Worm (Caenorhabditis elegans): Measurements from ENCODE around the gene F40F8.12.

The F40F8.12 gene

ce11 chrII:11129517-11129916 lies at the start of gene F40F8.12:
Gene F40F8.12, plus strand, starts transcription at chrII:11129817.
- TF ChIP-seq cog-1 (tag; optimal IDR thresholded peaks at IDR 0.05) = no peak
- no peak for TF ChIP-seq klf-2 (GFP tag; conservative IDR thresholded peaks at IDR 0.05)
- no peak for TF ChIP-seq med-1 (GFP tag; optimal IDR thresholded peaks at IDR 0.05; ENCODE audit: insufficient read depth)
- TF ChIP-seq flt-1 (GFP tag; IDR thresholded peaks at IDR 0.05) = no peak
- no peak for TF ChIP-seq T22C8.4 (GFP tag; IDR thresholded peaks at IDR 0.05)
- no peak for TF ChIP-seq ref-1 (GFP tag; conservative IDR thresholded peaks at IDR 0.05)
- no peak for TF ChIP-seq ztf-29 (GFP tag; IDR thresholded peaks at IDR 0.05)

ce11 chrII:11086770-11087169 lies 42.8 kb upstream of the F40F8.12 start:
- no peak for TF ChIP-seq ref-1 (GFP tag; conservative IDR thresholded peaks at IDR 0.05)
- no peak for TF ChIP-seq med-1 (GFP tag; optimal IDR thresholded peaks at IDR 0.05; ENCODE audit: insufficient read depth)
- no peak for TF ChIP-seq T22C8.4 (GFP tag; IDR thresholded peaks at IDR 0.05)
- TF ChIP-seq ztf-29 (GFP tag; IDR thresholded peaks at IDR 0.05) = no peak
- TF ChIP-seq ztf-23 (GFP tag; IDR thresholded peaks at IDR 0.05) = no peak
- no peak for TF ChIP-seq flt-1 (GFP tag; IDR thresholded peaks at IDR 0.05)
- no peak for TF ChIP-seq tab-1 (GFP tag; IDR thresholded peaks at IDR 0.05)
- TF ChIP-seq cog-1 (tag; optimal IDR thresholded peaks at IDR 0.05) = no peak

ce11 chrII:11088137-11088536 lies 41.5 kb upstream of the F40F8.12 start:
- TF ChIP-seq cog-1 (tag; optimal IDR thresholded peaks at IDR 0.05) = no peak
- TF ChIP-seq tab-1 (GFP tag; IDR thresholded peaks at IDR 0.05) = no peak
- no peak for TF ChIP-seq med-1 (GFP tag; optimal IDR thresholded peaks at IDR 0.05; ENCODE audit: insufficient read depth)
- no peak for TF ChIP-seq ref-1 (GFP tag; conservative IDR thresholded peaks at IDR 0.05)

- TF ChIP-seq ztf-23 (GFP tag; IDR thresholded peaks at IDR 0.05) (no peak), T22C8.4 (GFP tag; IDR thresholded peaks at IDR 0.05) (no peak)
These were observed 40.3 kb upstream of the F40F8.12 start, which contains the start of gene unc-53 for ce11 chrII:11089356-11089755. Gene unc-53, minus strand, starts transcription at chrII:11089456.

DNA sequence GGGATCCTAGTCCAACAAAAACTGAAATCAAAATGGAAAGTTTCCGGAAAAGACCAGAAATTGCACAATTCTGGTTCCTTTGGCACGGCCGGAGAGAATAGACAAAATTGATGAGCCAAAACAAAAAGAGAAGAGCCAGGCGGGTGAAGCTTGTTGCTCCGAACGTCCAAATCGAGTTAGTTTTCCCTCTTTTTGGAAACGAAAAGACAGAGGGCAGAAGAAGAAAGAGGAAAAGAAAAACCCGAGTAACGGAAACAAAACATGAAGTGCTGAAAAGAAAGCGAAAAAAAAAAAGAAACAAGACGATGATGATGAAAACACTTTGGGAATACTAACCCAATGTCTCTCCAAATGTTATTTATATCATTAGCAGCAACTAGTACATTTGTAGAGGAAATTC lies 38.0 kb upstream of the F40F8.12 start:
- TF ChIP-seq ref-1 (GFP tag; conservative IDR thresholded peaks at IDR 0.05) (no peak), klf-2 (GFP tag; conservative IDR thresholded peaks at IDR 0.05) (no peak), T22C8.4 (GFP tag; IDR thresholded peaks at IDR 0.05) (no peak), flt-1 (GFP tag; IDR thresholded peaks at IDR 0.05) (no peak), ztf-23 (GFP tag; IDR thresholded peaks at IDR 0.05) (no peak)

- TF ChIP-seq T22C8.4 (GFP tag; IDR thresholded peaks at IDR 0.05) = no peak
These were observed 37.2 kb upstream of the F40F8.12 start, which contains the start of gene rpl-42 for ce11 chrII:11092413-11092812. Gene rpl-42, plus strand, starts transcription at chrII:11092713.

- TF ChIP-seq ref-1 (GFP tag; conservative IDR thresholded peaks at IDR 0.05) = no peak
- TF ChIP-seq med-1 (GFP tag; optimal IDR thresholded peaks at IDR 0.05; ENCODE audit: insufficient read depth) = no peak
- no peak for TF ChIP-seq tab-1 (GFP tag; IDR thresholded peaks at IDR 0.05)
- no peak for TF ChIP-seq T22C8.4 (GFP tag; IDR thresholded peaks at IDR 0.05)
- no peak for TF ChIP-seq cog-1 (tag; optimal IDR thresholded peaks at IDR 0.05)
- no peak for TF ChIP-seq klf-2 (GFP tag; conservative IDR thresholded peaks at IDR 0.05)
- no peak for TF ChIP-seq ztf-23 (GFP tag; IDR thresholded peaks at IDR 0.05)
- TF ChIP-seq ztf-29 (GFP tag; IDR thresholded peaks at IDR 0.05) = no peak
- TF ChIP-seq flt-1 (GFP tag; IDR thresholded peaks at IDR 0.05) = no peak
These were observed 35.2 kb upstream of the F40F8.12 start for ce11 chrII:11094431-11094830.

ce11 chrII:11096233-11096632 lies 33.4 kb upstream of the F40F8.12 start, which contains the start of gene nbs-1:
Gene nbs-1, minus strand, starts transcription at chrII:11096478.
- TF ChIP-seq klf-2 (GFP tag; conservative IDR thresholded peaks at IDR 0.05) (no peak), ztf-23 (GFP tag; IDR thresholded peaks at IDR 0.05) (no peak), ztf-29 (GFP tag; IDR thresholded peaks at IDR 0.05) (no peak), ref-1 (GFP tag; conservative IDR thresholded peaks at IDR 0.05) (no peak), flt-1 (GFP tag; IDR thresholded peaks at IDR 0.05) (no peak), cog-1 (tag; optimal IDR thresholded peaks at IDR 0.05) (no peak), tab-1 (GFP tag; IDR thresholded peaks at IDR 0.05) (no peak), med-1 (GFP tag; optimal IDR thresholded peaks at IDR 0.05; ENCODE audit: insufficient read depth) (no peak), T22C8.4 (GFP tag; IDR thresholded peaks at IDR 0.05) (no peak)

- TF ChIP-seq med-1 (GFP tag; optimal IDR thresholded peaks at IDR 0.05; ENCODE audit: insufficient read depth) (no peak), ztf-23 (GFP tag; IDR thresholded peaks at IDR 0.05) (0 out of 2 replicates have a peak, but pooled peaks have one; percentile 22)
These were observed 32.3 kb upstream of the F40F8.12 start, which contains the start of the genes rpl-36.A and nuo-1 for ce11 chrII:11097154-11097887. Gene rpl-36.A, minus strand, starts transcription at chrII:11097204. Gene nuo-1, plus strand, starts transcription at chrII:11097837.

ce11 chrII:11099841-11100240 lies 29.8 kb upstream of the F40F8.12 start, which contains the start of gene C09H10.4:
Gene C09H10.4, plus strand, starts transcription at chrII:11100141.
- TF ChIP-seq ref-1 (GFP tag; conservative IDR thresholded peaks at IDR 0.05) = no peak
- no peak for TF ChIP-seq flt-1 (GFP tag; IDR thresholded peaks at IDR 0.05)
- no peak for TF ChIP-seq ztf-29 (GFP tag; IDR thresholded peaks at IDR 0.05)
- no peak for TF ChIP-seq ztf-23 (GFP tag; IDR thresholded peaks at IDR 0.05)
- TF ChIP-seq T22C8.4 (GFP tag; IDR thresholded peaks at IDR 0.05) = no peak
- TF ChIP-seq klf-2 (GFP tag; conservative IDR thresholded peaks at IDR 0.05) = no peak
- TF ChIP-seq med-1 (GFP tag; optimal IDR thresholded peaks at IDR 0.05; ENCODE audit: insufficient read depth) = no peak
- no peak for TF ChIP-seq tab-1 (GFP tag; IDR thresholded peaks at IDR 0.05)

DNA sequence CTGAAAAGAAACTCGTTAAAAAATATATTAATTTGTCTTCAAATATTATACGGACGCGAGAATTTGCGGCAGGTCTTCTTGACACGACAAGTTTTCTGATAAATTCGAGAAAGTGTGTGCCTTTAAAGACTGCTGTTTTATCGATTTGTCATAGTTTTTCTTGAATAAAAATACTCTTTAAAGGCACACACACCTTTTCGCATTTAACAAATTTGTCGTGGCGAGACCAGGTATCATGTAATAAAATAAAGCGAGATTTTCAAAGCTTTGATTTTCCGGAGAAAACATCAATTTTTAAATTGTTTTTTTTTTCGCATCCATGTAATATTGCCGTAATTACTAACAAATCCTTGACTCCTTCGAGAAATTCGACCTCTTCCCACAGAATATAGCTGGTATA lies 28.4 kb upstream of the F40F8.12 start:
- TF ChIP-seq med-1 (GFP tag; optimal IDR thresholded peaks at IDR 0.05; ENCODE audit: insufficient read depth) (no peak), klf-2 (GFP tag; conservative IDR thresholded peaks at IDR 0.05) (no peak), tab-1 (GFP tag; IDR thresholded peaks at IDR 0.05) (no peak), ztf-23 (GFP tag; IDR thresholded peaks at IDR 0.05) (no peak), T22C8.4 (GFP tag; IDR thresholded peaks at IDR 0.05) (no peak), ztf-29 (GFP tag; IDR thresholded peaks at IDR 0.05) (no peak), ref-1 (GFP tag; conservative IDR thresholded peaks at IDR 0.05) (no peak), cog-1 (tag; optimal IDR thresholded peaks at IDR 0.05) (no peak), flt-1 (GFP tag; IDR thresholded peaks at IDR 0.05) (no peak)

Data from whole organism, midembryonic.